Worm (Caenorhabditis elegans): ENCODE results near the gene bgal-2.

Gene bgal-2

DNA sequence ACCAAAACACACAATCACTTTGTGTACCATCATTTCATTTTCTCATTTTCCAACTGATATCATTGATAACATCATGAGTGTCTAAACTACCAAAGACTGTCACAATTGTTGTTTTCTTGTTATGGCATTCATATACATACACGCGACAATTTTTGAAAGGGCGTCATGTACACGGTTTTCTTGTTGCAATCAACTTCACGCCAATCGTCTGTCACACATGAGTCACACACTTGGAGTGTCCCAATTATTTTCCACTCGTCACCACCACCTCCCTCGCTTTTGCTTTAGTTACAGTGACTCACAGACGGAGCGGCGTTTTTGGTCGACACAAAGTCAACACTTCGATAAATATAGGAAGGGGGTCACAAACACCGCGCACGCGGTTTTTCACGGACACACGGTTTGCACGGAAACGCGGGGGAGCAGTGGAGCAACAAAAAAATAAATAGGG, 36.3 kb upstream of the bgal-2 start (continued):
- peak; percentile 44 for TF ChIP-seq lin-13 (GFP tag; optimal IDR thresholded peaks at IDR 0.05)
- peak; percentile 7 for TF ChIP-seq nhr-77 (tag; optimal IDR thresholded peaks at IDR 0.05)
- TF ChIP-seq mxl-3 (GFP tag; optimal IDR thresholded peaks at IDR 0.05), result peak; percentile 59
- TF ChIP-seq unc-62 (GFP tag; optimal IDR thresholded peaks at IDR 0.05 in 1 of 2), result peak in 1 of 2 experiments; percentile 49
- no peak for TF ChIP-seq unc-62 (tag; optimal IDR thresholded peaks at IDR 0.05)
- peak in 1 of 2 experiments; percentile 74 for TF ChIP-seq daf-16 (GFP tag; optimal IDR thresholded peaks at IDR 0.05)
- peak; percentile 95 for TF ChIP-seq daf-16 (tag; optimal IDR thresholded peaks at IDR 0.05)
- peak; percentile 50; the same call in 1 of the 2 replicates for TF ChIP-seq Y75B8A.6 (GFP tag; IDR thresholded peaks at IDR 0.05)
- TF ChIP-seq egl-43 (GFP tag; IDR thresholded peaks at IDR 0.05), result 0 out of 2 replicates have a peak, but pooled peaks have one; percentile 59
- peak; percentile 45 for TF ChIP-seq lin-38 (GFP tag; IDR thresholded peaks at IDR 0.05)
- peak; percentile 50 for TF ChIP-seq mes-2 (tag; optimal IDR thresholded peaks at IDR 0.05; ENCODE audit: poor library complexity, severe bottlenecking)

DNA sequence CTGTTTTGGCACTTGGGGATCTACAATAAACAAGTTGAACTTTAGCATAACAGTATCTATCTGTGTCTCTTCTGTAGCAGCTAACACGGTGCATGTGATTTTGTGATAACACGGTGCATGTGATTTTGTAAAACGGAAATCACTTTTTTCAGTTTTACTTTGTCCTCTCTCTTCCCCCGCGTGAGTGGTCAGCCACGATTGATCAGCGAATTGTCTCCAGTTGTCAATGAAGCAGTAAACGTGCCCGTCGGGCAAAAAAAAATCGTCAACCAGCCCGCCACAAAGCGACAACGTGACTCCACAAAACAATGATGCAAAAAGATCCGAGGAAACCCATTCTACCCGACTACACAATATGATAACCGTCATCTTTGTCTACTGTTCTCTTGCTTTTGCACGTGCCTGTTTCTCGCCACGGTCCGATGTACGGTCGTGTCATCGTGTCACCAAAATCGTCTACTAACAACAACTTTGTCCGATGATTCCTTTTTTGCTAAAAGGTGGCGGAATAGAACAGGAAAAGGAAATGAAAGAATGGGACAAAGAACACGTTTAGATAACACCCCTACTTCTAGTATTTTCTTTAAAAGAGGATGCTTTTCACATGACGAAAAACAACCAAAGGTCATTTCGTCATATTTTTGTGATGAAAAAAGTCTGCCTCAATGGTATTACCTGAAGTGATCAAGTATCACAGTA, 34.9 kb upstream of the bgal-2 start:
- TF ChIP-seq madf-9 (GFP tag; conservative IDR thresholded peaks at IDR 0.05), result peak; percentile 52; the same call in 1 of the 2 replicates
- no peak for TF ChIP-seq dmd-9 (GFP tag; IDR thresholded peaks at IDR 0.05)
- peak; percentile 8 for TF ChIP-seq sdz-12 (GFP tag; optimal IDR thresholded peaks at IDR 0.05)
- peak; percentile 63 for TF ChIP-seq lin-29 (GFP tag; IDR thresholded peaks at IDR 0.05)
- TF ChIP-seq dpl-1 (GFP tag; optimal IDR thresholded peaks at IDR 0.05), result peak; percentile 8
- TF ChIP-seq nhr-11 (tag; optimal IDR thresholded peaks at IDR 0.05), result peak; percentile 26
- TF ChIP-seq spr-3 (GFP tag; optimal IDR thresholded peaks at IDR 0.05), result no peak
- TF ChIP-seq ZK546.5 (tag; optimal IDR thresholded peaks at IDR 0.05), result no peak
- no peak for TF ChIP-seq nhr-111 (GFP tag; optimal IDR thresholded peaks at IDR 0.05)
- no peak for TF ChIP-seq F44E2.7 (GFP tag; IDR thresholded peaks at IDR 0.05)
- peak; percentile 49; the same call in 1 of the 2 replicates for TF ChIP-seq daf-19 (GFP tag; conservative IDR thresholded peaks at IDR 0.05)
- TF ChIP-seq mdl-1 (tag; optimal IDR thresholded peaks at IDR 0.05), result peak in 1 of 2 experiments; percentile 100
- TF ChIP-seq hlh-30 (tag; optimal IDR thresholded peaks at IDR 0.05; ENCODE audit: insufficient read depth), result peak; percentile 88
- no peak for TF ChIP-seq aly-2 (tag; optimal IDR thresholded peaks at IDR 0.05)
- TF ChIP-seq cey-2 (tag; optimal IDR thresholded peaks at IDR 0.05; ENCODE audit: borderline replicate concordance, insufficient read depth), result peak; percentile 75
- TF ChIP-seq mdt-29 (GFP tag; IDR thresholded peaks at IDR 0.05), result peak; percentile 93
- no peak for TF ChIP-seq ctbp-1 (GFP tag; IDR thresholded peaks at IDR 0.05)
- peak; percentile 43 for TF ChIP-seq rbr-2 (tag; optimal IDR thresholded peaks at IDR 0.05)
- peak; percentile 80 for TF ChIP-seq lin-1 (GFP tag; IDR thresholded peaks at IDR 0.05)
- peak; percentile 72 for TF ChIP-seq nhr-25 (tag; optimal IDR thresholded peaks at IDR 0.05; ENCODE audit: borderline replicate concordance, insufficient read depth)
- peak; percentile 92 for TF ChIP-seq nhr-28 (tag; optimal IDR thresholded peaks at IDR 0.05)
- peak; percentile 89 for TF ChIP-seq mxl-2 (GFP tag; conservative IDR thresholded peaks at IDR 0.05)
- peak; percentile 37 to 59 for TF ChIP-seq lsy-2 (tag; optimal IDR thresholded peaks at IDR 0.05)
- TF ChIP-seq nhr-10 (tag; optimal IDR thresholded peaks at IDR 0.05), result no peak
- peak; percentile 79 to 95 for TF ChIP-seq hif-1 (tag; optimal IDR thresholded peaks at IDR 0.05)
- TF ChIP-seq dve-1 (tag; optimal IDR thresholded peaks at IDR 0.05; ENCODE audit: insufficient read depth), result peak; percentile 82
- TF ChIP-seq gei-8 (GFP tag; optimal IDR thresholded peaks at IDR 0.05), result peak; percentile 85
- no peak for TF ChIP-seq F10B5.3 (tag; optimal IDR thresholded peaks at IDR 0.05)
- peak; percentile 62 for TF ChIP-seq mep-1 (tag; optimal IDR thresholded peaks at IDR 0.05)
- peak; percentile 82 for TF ChIP-seq saeg-2 (GFP tag; IDR thresholded peaks at IDR 0.05)
- TF ChIP-seq lir-3 (tag; optimal IDR thresholded peaks at IDR 0.05), result no peak
- peak; percentile 89 for TF ChIP-seq tra-1 (GFP tag; IDR thresholded peaks at IDR 0.05)
- no peak for TF ChIP-seq nhr-76 (tag; optimal IDR thresholded peaks at IDR 0.05)
- no peak for TF ChIP-seq T20F7.1 (GFP tag; optimal IDR thresholded peaks at IDR 0.05)
- peak; percentile 70 for TF ChIP-seq pha-4 (GFP tag; IDR thresholded peaks at IDR 0.05)
- TF ChIP-seq pha-4 (tag; optimal IDR thresholded peaks at IDR 0.05), result peak; percentile 37
- peak; percentile 96 for TF ChIP-seq dmd-6 (GFP tag; IDR thresholded peaks at IDR 0.05)

Measured in whole organism, L4 larva.